Worm (Caenorhabditis elegans): ENCODE results near the gene C14A4.8.
A peak's percentile ranks its signal among the peaks of the same experiment; 100 is the strongest.

C14A4.8 gene

ce11 chrII:10548778-10549671 lies 48.9 kb downstream of the C14A4.8 start (continued):
- TF ChIP-seq lir-1 (GFP tag; conservative IDR thresholded peaks at IDR 0.05) = peak; percentile 60
- 0 out of 2 replicates have a peak, but pooled peaks have one; percentile 33 for TF ChIP-seq F39B2.1 (GFP tag; IDR thresholded peaks at IDR 0.05)
- peak; percentile 51 for TF ChIP-seq F52B5.7 (tag; optimal IDR thresholded peaks at IDR 0.05)
- peak; percentile 14 for TF ChIP-seq athp-1 (tag; optimal IDR thresholded peaks at IDR 0.05)
- TF ChIP-seq K12H6.12 (tag; optimal IDR thresholded peaks at IDR 0.05) = peak; percentile 90
- TF ChIP-seq ztf-25 (GFP tag; IDR thresholded peaks at IDR 0.05) = 0 out of 2 replicates have a peak, but pooled peaks have one; percentile 6
- TF ChIP-seq cebp-2 (GFP tag; IDR thresholded peaks at IDR 0.05) = no peak
- TF ChIP-seq ceh-27 (GFP tag; optimal IDR thresholded peaks at IDR 0.05) = peak; percentile 83
- TF ChIP-seq ama-1 (optimal IDR thresholded peaks at IDR 0.05) = peak; percentile 91
- no peak for TF ChIP-seq ama-1 (GFP tag; optimal IDR thresholded peaks at IDR 0.05)
- TF ChIP-seq rcor-1 (GFP tag; IDR thresholded peaks at IDR 0.05) = peak; percentile 65; the same call in 1 of the 2 replicates
- TF ChIP-seq lin-35 (GFP tag; optimal IDR thresholded peaks at IDR 0.05) = peak in 1 of 3 experiments; percentile 68
- TF ChIP-seq Y53G8AR.9 (GFP tag; conservative IDR thresholded peaks at IDR 0.05) = peak; percentile 71; the same call in 1 of the 2 replicates
- no peak for TF ChIP-seq D2030.7 (GFP tag; IDR thresholded peaks at IDR 0.05)
- TF ChIP-seq zim-3 (tag; optimal IDR thresholded peaks at IDR 0.05) = peak; percentile 53
- TF ChIP-seq ets-4 (GFP tag; optimal IDR thresholded peaks at IDR 0.05) = peak; percentile 24
- TF ChIP-seq snpc-4 (GFP tag; optimal IDR thresholded peaks at IDR 0.05) = no peak
- peak; percentile 19 to 43 (median 23) for TF ChIP-seq snpc-4 (tag; optimal IDR thresholded peaks at IDR 0.05)
- peak; percentile 58; the same call in 1 of the 2 replicates for TF ChIP-seq Y67H2A.10 (GFP tag; conservative IDR thresholded peaks at IDR 0.05)
- no peak for TF ChIP-seq aptf-2 (GFP tag; conservative IDR thresholded peaks at IDR 0.05)
- TF ChIP-seq ztf-28 (GFP tag; IDR thresholded peaks at IDR 0.05) = 0 out of 2 replicates have a peak, but pooled peaks have one; percentile 17
- TF ChIP-seq akir-1 (GFP tag; optimal IDR thresholded peaks at IDR 0.05) = no peak
- peak; percentile 67 for TF ChIP-seq madf-10 (tag; optimal IDR thresholded peaks at IDR 0.05)
- no peak for TF ChIP-seq fkh-3 (tag; optimal IDR thresholded peaks at IDR 0.05)
- 0 out of 2 replicates have a peak, but pooled peaks have one; percentile 24 for TF ChIP-seq F33H1.4 (GFP tag; IDR thresholded peaks at IDR 0.05)
- TF ChIP-seq sea-2 (GFP tag; IDR thresholded peaks at IDR 0.05) = no peak; the same call in 1 of the 2 replicates
- TF ChIP-seq K11D2.4 (GFP tag; IDR thresholded peaks at IDR 0.05) = peak; percentile 87
- TF ChIP-seq F57A8.1 (GFP tag; optimal IDR thresholded peaks at IDR 0.05) = no peak
- peak; percentile 2 for TF ChIP-seq rpc-1 (optimal IDR thresholded peaks at IDR 0.05)
- TF ChIP-seq rpc-1 (tag; optimal IDR thresholded peaks at IDR 0.05) = no peak
- TF ChIP-seq rec-8 (tag; optimal IDR thresholded peaks at IDR 0.05) = no peak
- TF ChIP-seq cebp-1 (GFP tag; IDR thresholded peaks at IDR 0.05) = peak; percentile 38
- TF ChIP-seq cebp-1 (tag; optimal IDR thresholded peaks at IDR 0.05) = peak; percentile 83
- peak; percentile 92 for TF ChIP-seq hsf-1 (GFP tag; IDR thresholded peaks at IDR 0.05)
- TF ChIP-seq hmg-20 (GFP tag; IDR thresholded peaks at IDR 0.05) = no peak
- peak; percentile 74 for TF ChIP-seq lin-26 (GFP tag; IDR thresholded peaks at IDR 0.05)
- TF ChIP-seq nhr-80 (tag; optimal IDR thresholded peaks at IDR 0.05) = peak; percentile 33
- peak; percentile 82 for TF ChIP-seq egrh-3 (GFP tag; IDR thresholded peaks at IDR 0.05)
- TF ChIP-seq hmg-1.2 (GFP tag; IDR thresholded peaks at IDR 0.05) = peak; percentile 65
- TF ChIP-seq B0336.3 (GFP tag; IDR thresholded peaks at IDR 0.05) = peak; percentile 37; the same call in 1 of the 2 replicates
- TF ChIP-seq zfh-2 (GFP tag; conservative IDR thresholded peaks at IDR 0.05) = peak; percentile 98
- no peak; the same call in 1 of the 2 replicates for TF ChIP-seq Y95B8A.8 (GFP tag; IDR thresholded peaks at IDR 0.05)
- 0 out of 2 replicates have a peak, but pooled peaks have one; percentile 30 for TF ChIP-seq attf-3 (GFP tag; conservative IDR thresholded peaks at IDR 0.05)
- peak; percentile 69; the same call in 1 of the 2 replicates for TF ChIP-seq ztf-6 (GFP tag; IDR thresholded peaks at IDR 0.05)
- TF ChIP-seq let-526 (GFP tag; IDR thresholded peaks at IDR 0.05) = peak; percentile 88
- TF ChIP-seq nfyb-1 (GFP tag; IDR thresholded peaks at IDR 0.05) = peak; percentile 55; the same call in 1 of the 2 replicates
- no peak for TF ChIP-seq die-1 (tag; optimal IDR thresholded peaks at IDR 0.05)

Data from whole organism, young adult.